Worm (Caenorhabditis elegans) whole organism, young adult: ENCODE results near the gene spp-30.

ENCODE experiments used
- B0019.2 ChIP-seq: fragments of 200-800 bp; sonication (Bioruptor generic); conservative IDR thresholded peaks from 2 replicates; pipeline ENCODE4 v1.3.6; 2022; ENCODE audit warnings: missing genetic modification reagents, missing genetic modification characterization, missing compliant biosample characterization
- B0035.1 ChIP-seq: sonication (generic microtip); optimal IDR thresholded peaks from 2 replicates; lab custom pipeline; 2016; ENCODE audit warnings: missing genetic modification characterization, mild to moderate bottlenecking, missing compliant biosample characterization, missing genotype, missing genetic modification reagents
- C17E4.6 ChIP-seq: fragments of 200-800 bp; sonication (Bioruptor generic); IDR thresholded peaks from 2 replicates; pipeline ENCODE4 v1.3.6; 2022; ENCODE audit warnings: missing genetic modification reagents, missing genetic modification characterization, missing compliant biosample characterization
- F33H1.4 ChIP-seq: fragments of 200-800 bp; sonication (Bioruptor generic); IDR thresholded peaks from 2 replicates; pipeline ENCODE4 v1.3.6; 2022; ENCODE audit warnings: missing genetic modification reagents, missing genetic modification characterization, missing compliant biosample characterization
- F49E8.2 ChIP-seq: sonication (generic microtip); optimal IDR thresholded peaks from 3 replicates; lab custom pipeline; 2017; ENCODE audit warnings: missing genetic modification characterization, mild to moderate bottlenecking, missing compliant biosample characterization, antibody characterized with exemption, moderate library complexity; ENCODE audit not compliant: insufficient read depth
- F52B5.7 ChIP-seq: sonication (generic microtip); optimal IDR thresholded peaks from 2 replicates; lab custom pipeline; 2016; ENCODE audit warnings: mild to moderate bottlenecking, missing genetic modification characterization, missing compliant biosample characterization
- ZK185.1 ChIP-seq: sonication (generic microtip); optimal IDR thresholded peaks from 2 replicates; lab custom pipeline; 2016; ENCODE audit warnings: mild to moderate bottlenecking, missing genetic modification characterization, missing compliant biosample characterization; ENCODE audit not compliant: poor library complexity, severe bottlenecking
- attf-6 ChIP-seq: fragments of 200-800 bp; sonication (Bioruptor generic); IDR thresholded peaks from 2 replicates; pipeline ENCODE4 v1.3.6; 2022; ENCODE audit warnings: missing genetic modification reagents, missing genetic modification characterization, missing compliant biosample characterization
- bed-1 ChIP-seq: fragments of 200-800 bp; sonication (Bioruptor generic); IDR thresholded peaks from 2 replicates; pipeline ENCODE4 v1.3.6; 2022; ENCODE audit warnings: missing genetic modification reagents, missing genetic modification characterization, missing compliant biosample characterization
- cebp-2 ChIP-seq: fragments of 200-800 bp; sonication (Bioruptor generic); IDR thresholded peaks from 2 replicates; pipeline ENCODE4 v1.3.6; 2022; ENCODE audit warnings: missing genetic modification characterization, missing compliant biosample characterization
- ceh-27 ChIP-seq: fragments of 200-800 bp; sonication (Bioruptor generic); optimal IDR thresholded peaks from 2 replicates; lab custom pipeline; 2018; ENCODE audit warnings: mild to moderate bottlenecking, missing genetic modification characterization, moderate library complexity, missing compliant biosample characterization
- die-1 ChIP-seq: sonication (generic microtip); optimal IDR thresholded peaks from 2 replicates; lab custom pipeline; 2016; ENCODE audit warnings: missing genotype, mild to moderate bottlenecking, missing genetic modification characterization, missing compliant biosample characterization
- dox-1 ChIP-seq: fragments of 200-800 bp; sonication (Bioruptor generic); IDR thresholded peaks from 2 replicates; pipeline ENCODE4 v1.3.6; 2022; ENCODE audit warnings: missing genetic modification reagents, missing genetic modification characterization, missing compliant biosample characterization
- dpl-1 ChIP-seq: fragments of 150-350 bp; optimal IDR thresholded peaks from 2 replicates; lab custom pipeline; 2014; ENCODE audit warnings: missing biosample characterization, missing genetic modification reagents, missing genetic modification characterization
- hmg-1.2 ChIP-seq: fragments of 200-800 bp; sonication (Bioruptor generic); IDR thresholded peaks from 2 replicates; pipeline ENCODE4 v1.3.6; 2022; ENCODE audit warnings: missing genetic modification reagents, missing genetic modification characterization, missing compliant biosample characterization
- hsf-1 ChIP-seq: fragments of 200-800 bp; sonication (Bioruptor generic); IDR thresholded peaks from 2 replicates; pipeline ENCODE4 v1.3.6; 2022; ENCODE audit warnings: missing genetic modification reagents, missing genetic modification characterization, missing compliant biosample characterization
- lag-1 ChIP-seq: fragments of 200-800 bp; sonication (Bioruptor generic); IDR thresholded peaks from 2 replicates; pipeline ENCODE4 v1.3.6; 2022; ENCODE audit warnings: missing genetic modification reagents, missing genetic modification characterization, missing compliant biosample characterization
- lin-26 ChIP-seq: fragments of 200-800 bp; sonication (Bioruptor generic); IDR thresholded peaks from 2 replicates; pipeline ENCODE4 v1.3.6; 2022; ENCODE audit warnings: missing genetic modification reagents, missing genetic modification characterization, missing compliant biosample characterization
- lin-54 ChIP-seq: fragments of 200-800 bp; sonication (Bioruptor generic); optimal IDR thresholded peaks from 2 replicates; lab custom pipeline; 2018; ENCODE audit warnings: mild to moderate bottlenecking, missing genetic modification characterization, missing compliant biosample characterization
- madf-8 ChIP-seq: fragments of 200-800 bp; sonication (Bioruptor generic); conservative IDR thresholded peaks from 2 replicates; pipeline ENCODE4 v1.3.6; 2022; ENCODE audit warnings: missing genetic modification reagents, missing genetic modification characterization, missing compliant biosample characterization
- mel-28 ChIP-seq: sonication (generic microtip); optimal IDR thresholded peaks from 2 replicates; lab custom pipeline; 2016; ENCODE audit warnings: borderline replicate concordance, mild to moderate bottlenecking, missing genetic modification characterization, missing compliant biosample characterization
- mes-4 ChIP-seq: sonication (generic microtip); optimal IDR thresholded peaks from 2 replicates; lab custom pipeline; 2016; ENCODE audit warnings: missing genotype, missing genetic modification characterization, missing compliant biosample characterization
- nfya-1 ChIP-seq: sonication (generic microtip); optimal IDR thresholded peaks from 2 replicates; lab custom pipeline; 2017; ENCODE audit warnings: antibody characterized with exemption, missing compliant biosample characterization, missing genetic modification characterization, borderline replicate concordance; ENCODE audit not compliant: insufficient read depth
- nfya-2 ChIP-seq: fragments of 200-800 bp; sonication (Bioruptor generic); IDR thresholded peaks from 2 replicates; pipeline ENCODE4 v1.3.6; 2022; ENCODE audit warnings: missing genetic modification reagents, missing genetic modification characterization, missing compliant biosample characterization
- nfyb-1 ChIP-seq: fragments of 200-800 bp; sonication (Bioruptor generic); IDR thresholded peaks from 2 replicates; pipeline ENCODE4 v1.3.6; 2022; ENCODE audit warnings: missing genetic modification reagents, missing genetic modification characterization, missing compliant biosample characterization
- nhr-120 ChIP-seq: fragments of 200-800 bp; sonication (Bioruptor generic); IDR thresholded peaks from 2 replicates; pipeline ENCODE4 v1.3.6; 2022; ENCODE audit warnings: missing genetic modification characterization, missing compliant biosample characterization
- pha-4 ChIP-seq: fragments of 150-350 bp; sonication (generic microtip); optimal IDR thresholded peaks from 2 replicates; lab custom pipeline; 2014; ENCODE audit warnings: missing biosample characterization, missing genetic modification reagents, missing genetic modification characterization
- sdz-38 ChIP-seq: sonication (generic microtip); optimal IDR thresholded peaks from 2 replicates; lab custom pipeline; 2016; ENCODE audit warnings: missing genotype, missing genetic modification characterization, missing compliant biosample characterization
- snpc-4 ChIP-seq, 5 experiments: fragments of 150-350 bp in 1 of 5; sonication (generic microtip) in 4 of 5; optimal IDR thresholded peaks; 2 replicates each; lab custom pipeline; 2014 to 2018; ENCODE audit warnings: missing genetic modification characterization in 5 of 5, missing biosample characterization in 3 of 5, antibody characterized with exemption in 2 of 5, mild to moderate bottlenecking in 2 of 5, missing compliant biosample characterization in 2 of 5, missing genotype in 2 of 5, moderate library complexity in 2 of 5, missing genetic modification reagents in 1 of 5
- xnd-1 ChIP-seq: sonication (generic microtip); optimal IDR thresholded peaks from 2 replicates; lab custom pipeline; 2016; ENCODE audit warnings: missing genotype, missing genetic modification reagents, missing genetic modification characterization, missing compliant biosample characterization

The spp-30 gene

ce11 chrX:11628580-11628979, at the start of gene spp-30:
spp-30 (minus strand) TSS chrX:11628680.
- no peak for TF ChIP-seq C17E4.6 (GFP tag; lab: Robert Waterston, UW)
- no peak for TF ChIP-seq F52B5.7
- no peak for TF ChIP-seq madf-8 (GFP tag; lab: Robert Waterston, UW)
- TF ChIP-seq nhr-120, result no peak
- TF ChIP-seq hmg-1.2, result no peak
- TF ChIP-seq snpc-4 (GFP tag; optimal IDR thresholded peaks at IDR 0.05; lab: Kevin White, UChicago), result no peak
- no peak for TF ChIP-seq snpc-4 (tag; optimal IDR thresholded peaks at IDR 0.05; lab: Kevin White, UChicago)
- TF ChIP-seq nfya-2, result no peak

- TF ChIP-seq nfya-1 (tag; lab: Kevin White, UChicago), result no peak
- TF ChIP-seq pha-4, result no peak
- TF ChIP-seq ceh-27 (GFP tag; lab: Kevin White, UChicago), result no peak
- no peak for TF ChIP-seq lin-54 (GFP tag; lab: Kevin White, UChicago)
- no peak for TF ChIP-seq lin-26 (GFP tag; lab: Robert Waterston, UW)
- TF ChIP-seq dox-1, result no peak
- no peak for TF ChIP-seq attf-6 (GFP tag; lab: Robert Waterston, UW)
- no peak for TF ChIP-seq lag-1
- TF ChIP-seq die-1 (tag; lab: Kevin White, UChicago), result no peak
- TF ChIP-seq F33H1.4, result no peak
- TF ChIP-seq F49E8.2, result no peak
- TF ChIP-seq mes-4 (tag; lab: Kevin White, UChicago), result no peak
- TF ChIP-seq xnd-1 (tag; lab: Kevin White, UChicago), result no peak
- no peak for TF ChIP-seq sdz-38 (tag; lab: Kevin White, UChicago)
- TF ChIP-seq dpl-1 (GFP tag; lab: Kevin White, UChicago), result no peak
- TF ChIP-seq ZK185.1 (tag; lab: Kevin White, UChicago), result no peak
- no peak for TF ChIP-seq hsf-1 (GFP tag; lab: Robert Waterston, UW)
- no peak for TF ChIP-seq cebp-2
- no peak for TF ChIP-seq B0019.2 (GFP tag; lab: Robert Waterston, UW)
- no peak for TF ChIP-seq bed-1 (GFP tag; lab: Robert Waterston, UW)
Measured at ce11 chrX:11675573-11675972, 47.1 kb upstream of the spp-30 start.

- TF ChIP-seq B0035.1 (tag; lab: Kevin White, UChicago), result no peak
- TF ChIP-seq, all 124 proteins: peak for 0
Measured at ce11 chrX:11673063-11673759, 44.7 kb upstream of the spp-30 start.

ce11 chrX:11666545-11667177, 38.2 kb upstream of the spp-30 start, which contains the start of gene noca-2:
noca-2 (plus strand) TSS chrX:11667127.
- TF ChIP-seq mel-28 (tag; lab: Kevin White, UChicago) (no peak), hmg-1.2 (peak; percentile 73; the same call in 1 of the 2 replicates), bed-1 (GFP tag; lab: Robert Waterston, UW) (no peak), nfyb-1 (GFP tag; lab: Robert Waterston, UW) (0 out of 2 replicates have a peak, but pooled peaks have one; percentile 49)
